Worm (Caenorhabditis elegans) whole organism, young adult: ENCODE results near the gene clec-240.

Experiments
- C06A6.2 ChIP-seq: fragments of 200-800 bp; sonication (Bioruptor generic); conservative IDR thresholded peaks from 2 replicates; pipeline ENCODE4 v1.3.6; 2022; ENCODE audit warnings: missing genetic modification characterization, missing compliant biosample characterization
- C17E4.6 ChIP-seq: fragments of 200-800 bp; sonication (Bioruptor generic); IDR thresholded peaks from 2 replicates; pipeline ENCODE4 v1.3.6; 2022; ENCODE audit warnings: missing genetic modification reagents, missing genetic modification characterization, missing compliant biosample characterization
- F39B2.1 ChIP-seq: fragments of 200-800 bp; sonication (Bioruptor generic); IDR thresholded peaks from 2 replicates; pipeline ENCODE4 v1.3.6; 2022; ENCODE audit warnings: missing genetic modification reagents, missing genetic modification characterization, missing compliant biosample characterization
- F49E8.2 ChIP-seq: sonication (generic microtip); optimal IDR thresholded peaks from 3 replicates; lab custom pipeline; 2017; ENCODE audit warnings: missing genetic modification characterization, mild to moderate bottlenecking, missing compliant biosample characterization, antibody characterized with exemption, moderate library complexity; ENCODE audit not compliant: insufficient read depth
- K12H6.12 ChIP-seq: fragments of 200-800 bp; sonication (Bioruptor generic); optimal IDR thresholded peaks from 2 replicates; lab custom pipeline; 2018; ENCODE audit warnings: mild to moderate bottlenecking, missing genetic modification characterization, missing compliant biosample characterization
- T07F8.4 ChIP-seq: sonication (generic microtip); optimal IDR thresholded peaks from 2 replicates; lab custom pipeline; 2016; ENCODE audit warnings: mild to moderate bottlenecking, missing genetic modification characterization, moderate library complexity, missing compliant biosample characterization
- T26A5.8 ChIP-seq: sonication (generic microtip); optimal IDR thresholded peaks from 2 replicates; lab custom pipeline; 2016; ENCODE audit warnings: missing genetic modification characterization, missing compliant biosample characterization
- Y53G8AR.9 ChIP-seq: fragments of 200-800 bp; sonication (Bioruptor generic); conservative IDR thresholded peaks from 2 replicates; pipeline ENCODE4 v1.3.6; 2022; ENCODE audit warnings: missing genetic modification reagents, missing genetic modification characterization, missing compliant biosample characterization
- Y95B8A.8 ChIP-seq: fragments of 200-800 bp; sonication (Bioruptor generic); IDR thresholded peaks from 2 replicates; pipeline ENCODE4 v1.3.6; 2022; ENCODE audit warnings: missing genetic modification reagents, missing genetic modification characterization, missing compliant biosample characterization
- ama-1 ChIP-seq, 3 experiments: fragments of 150-350 bp in 1 of 3; sonication (generic microtip) in 2 of 3; optimal IDR thresholded peaks; 2 replicates each; lab custom pipeline; 2014 to 2018; ENCODE audit warnings: missing biosample characterization in 2 of 3, missing genetic modification characterization in 2 of 3, missing genetic modification reagents in 2 of 3
- atf-7 ChIP-seq: sonication (generic microtip); optimal IDR thresholded peaks from 2 replicates; lab custom pipeline; 2017; ENCODE audit warnings: mild to moderate bottlenecking, missing genetic modification characterization, missing compliant biosample characterization
- athp-1 ChIP-seq: sonication (generic microtip); optimal IDR thresholded peaks from 2 replicates; lab custom pipeline; 2017; ENCODE audit warnings: mild to moderate bottlenecking, missing genetic modification characterization, missing compliant biosample characterization
- attf-3 ChIP-seq: fragments of 200-800 bp; sonication (Bioruptor generic); conservative IDR thresholded peaks from 2 replicates; pipeline ENCODE4 v1.3.6; 2022; ENCODE audit warnings: missing genetic modification reagents, missing genetic modification characterization, missing compliant biosample characterization
- cebp-1 ChIP-seq, 2 experiments: fragments of 200-800 bp in 1 of 2; sonication (Bioruptor generic) in 1 of 2; sonication (generic microtip) in 1 of 2; IDR thresholded peaks in 1 of 2; optimal IDR thresholded peaks in 1 of 2; 2 replicates each; pipeline versions ENCODE4 v1.3.6 to Lab custom; 2017 to 2022; ENCODE audit warnings: missing compliant biosample characterization in 2 of 2, missing genetic modification characterization in 2 of 2, mild to moderate bottlenecking in 1 of 2, missing genetic modification reagents in 1 of 2, moderate library complexity in 1 of 2
- cebp-2 ChIP-seq: fragments of 200-800 bp; sonication (Bioruptor generic); IDR thresholded peaks from 2 replicates; pipeline ENCODE4 v1.3.6; 2022; ENCODE audit warnings: missing genetic modification characterization, missing compliant biosample characterization
- ceh-100 ChIP-seq: fragments of 200-800 bp; sonication (Bioruptor generic); IDR thresholded peaks from 2 replicates; pipeline ENCODE4 v1.3.6; 2022; ENCODE audit warnings: missing genetic modification reagents, missing genetic modification characterization, missing compliant biosample characterization
- ceh-40 ChIP-seq: fragments of 200-800 bp; sonication (Bioruptor generic); IDR thresholded peaks from 2 replicates; pipeline ENCODE4 v1.3.6; 2022; ENCODE audit warnings: missing genetic modification characterization, missing compliant biosample characterization
- ceh-58 ChIP-seq: fragments of 200-800 bp; sonication (Bioruptor generic); IDR thresholded peaks from 2 replicates; pipeline ENCODE4 v1.3.6; 2022; ENCODE audit warnings: missing genetic modification characterization, missing compliant biosample characterization
- chd-7 ChIP-seq: sonication (generic microtip); optimal IDR thresholded peaks from 2 replicates; lab custom pipeline; 2016; ENCODE audit warnings: mild to moderate bottlenecking, missing genetic modification characterization, moderate library complexity, missing compliant biosample characterization
- egl-18 ChIP-seq: fragments of 200-800 bp; sonication (Bioruptor generic); IDR thresholded peaks from 2 replicates; pipeline ENCODE4 v1.3.6; 2022; ENCODE audit warnings: missing genetic modification reagents, missing genetic modification characterization, missing compliant biosample characterization
- egl-44 ChIP-seq: fragments of 200-800 bp; sonication (Bioruptor generic); IDR thresholded peaks from 2 replicates; pipeline ENCODE4 v1.3.6; 2022; ENCODE audit warnings: missing genetic modification reagents, missing genetic modification characterization, missing compliant biosample characterization
- ekl-4 ChIP-seq: fragments of 200-800 bp; sonication (Bioruptor generic); IDR thresholded peaks from 2 replicates; pipeline ENCODE4 v1.3.6; 2022; ENCODE audit warnings: missing genetic modification reagents, missing genetic modification characterization, missing compliant biosample characterization
- ets-4 ChIP-seq: fragments of 200-800 bp; sonication (Bioruptor generic); optimal IDR thresholded peaks from 2 replicates; lab custom pipeline; 2018; ENCODE audit warnings: mild to moderate bottlenecking, missing genetic modification characterization, missing compliant biosample characterization
- him-1 ChIP-seq: sonication (generic microtip); optimal IDR thresholded peaks from 2 replicates; lab custom pipeline; 2016; ENCODE audit warnings: missing genotype, missing genetic modification reagents, missing genetic modification characterization, missing compliant biosample characterization
- hrde-1 ChIP-seq: sonication (generic microtip); optimal IDR thresholded peaks from 2 replicates; lab custom pipeline; 2016; ENCODE audit warnings: missing genetic modification characterization, mild to moderate bottlenecking, missing compliant biosample characterization, moderate library complexity, missing genotype, missing genetic modification reagents, borderline replicate concordance
- lin-26 ChIP-seq: fragments of 200-800 bp; sonication (Bioruptor generic); IDR thresholded peaks from 2 replicates; pipeline ENCODE4 v1.3.6; 2022; ENCODE audit warnings: missing genetic modification reagents, missing genetic modification characterization, missing compliant biosample characterization
- lin-40 ChIP-seq: sonication (generic microtip); optimal IDR thresholded peaks from 2 replicates; lab custom pipeline; 2016; ENCODE audit warnings: missing genetic modification characterization, mild to moderate bottlenecking, missing compliant biosample characterization, missing genotype, missing genetic modification reagents
- lin-54 ChIP-seq: fragments of 200-800 bp; sonication (Bioruptor generic); optimal IDR thresholded peaks from 2 replicates; lab custom pipeline; 2018; ENCODE audit warnings: mild to moderate bottlenecking, missing genetic modification characterization, missing compliant biosample characterization
- lir-1 ChIP-seq: fragments of 200-800 bp; sonication (Bioruptor generic); conservative IDR thresholded peaks from 2 replicates; pipeline ENCODE4 v1.3.6; 2022; ENCODE audit warnings: missing genetic modification reagents, missing genetic modification characterization, missing compliant biosample characterization
- madf-3 ChIP-seq: fragments of 200-800 bp; sonication (Bioruptor generic); IDR thresholded peaks from 2 replicates; pipeline ENCODE4 v1.3.6; 2022; ENCODE audit warnings: missing genetic modification reagents, missing genetic modification characterization, missing compliant biosample characterization
- nfya-2 ChIP-seq: fragments of 200-800 bp; sonication (Bioruptor generic); IDR thresholded peaks from 2 replicates; pipeline ENCODE4 v1.3.6; 2022; ENCODE audit warnings: missing genetic modification reagents, missing genetic modification characterization, missing compliant biosample characterization
- nfyb-1 ChIP-seq: fragments of 200-800 bp; sonication (Bioruptor generic); IDR thresholded peaks from 2 replicates; pipeline ENCODE4 v1.3.6; 2022; ENCODE audit warnings: missing genetic modification reagents, missing genetic modification characterization, missing compliant biosample characterization
- nhr-179 ChIP-seq: sonication (generic microtip); optimal IDR thresholded peaks from 2 replicates; lab custom pipeline; 2016; ENCODE audit warnings: mild to moderate bottlenecking, missing genetic modification characterization, missing compliant biosample characterization
- nhr-80 ChIP-seq: sonication (generic microtip); optimal IDR thresholded peaks from 2 replicates; lab custom pipeline; 2016; ENCODE audit warnings: missing genetic modification characterization, missing compliant biosample characterization
- rec-8 ChIP-seq, 2 experiments: sonication (generic microtip); optimal IDR thresholded peaks; 2 replicates each; lab custom pipeline; 2016; ENCODE audit warnings: mild to moderate bottlenecking in 2 of 2, missing genetic modification characterization in 2 of 2, missing genetic modification reagents in 2 of 2, missing genotype in 2 of 2, missing biosample characterization in 1 of 2, missing compliant biosample characterization in 1 of 2, moderate library complexity in 1 of 2
- rpc-1 ChIP-seq, 2 experiments: fragments of 150-350 bp in 1 of 2; sonication (generic microtip) in 1 of 2; optimal IDR thresholded peaks; 2 replicates each; lab custom pipeline; 2014 to 2018; ENCODE audit warnings: missing biosample characterization in 1 of 2, missing genetic modification characterization in 1 of 2, missing genetic modification reagents in 1 of 2, missing genotype in 1 of 2
- snpc-1.1 ChIP-seq: sonication (generic microtip); optimal IDR thresholded peaks from 2 replicates; lab custom pipeline; 2017; ENCODE audit warnings: missing genetic modification characterization, mild to moderate bottlenecking, missing compliant biosample characterization, antibody characterized with exemption, moderate library complexity, missing genotype, missing genetic modification reagents; ENCODE audit not compliant: insufficient read depth
- snpc-3.4 ChIP-seq: sonication (generic microtip); optimal IDR thresholded peaks from 2 replicates; lab custom pipeline; 2017; ENCODE audit warnings: missing genetic modification characterization, mild to moderate bottlenecking, missing compliant biosample characterization, antibody characterized with exemption, moderate library complexity, missing genotype, missing genetic modification reagents
- unc-130 ChIP-seq: sonication (generic microtip); optimal IDR thresholded peaks from 2 replicates; lab custom pipeline; 2016; ENCODE audit warnings: missing genetic modification reagents, missing genetic modification characterization, missing compliant biosample characterization
- zfh-2 ChIP-seq: fragments of 200-800 bp; sonication (Bioruptor generic); conservative IDR thresholded peaks from 2 replicates; pipeline ENCODE4 v1.3.6; 2022; ENCODE audit warnings: missing genetic modification reagents, missing genetic modification characterization, missing compliant biosample characterization
- zim-3 ChIP-seq: sonication (generic microtip); optimal IDR thresholded peaks from 2 replicates; lab custom pipeline; 2017; ENCODE audit warnings: mild to moderate bottlenecking, missing genetic modification characterization, moderate library complexity, missing compliant biosample characterization
- ztf-25 ChIP-seq: fragments of 200-800 bp; sonication (Bioruptor generic); IDR thresholded peaks from 2 replicates; pipeline ENCODE4 v1.3.6; 2022; ENCODE audit warnings: missing genetic modification reagents, missing genetic modification characterization, missing compliant biosample characterization
- ztf-28 ChIP-seq: fragments of 200-800 bp; sonication (Bioruptor generic); IDR thresholded peaks from 2 replicates; pipeline ENCODE4 v1.3.6; 2022; ENCODE audit warnings: missing genetic modification reagents, missing genetic modification characterization, missing compliant biosample characterization

Gene clec-240

DNA sequence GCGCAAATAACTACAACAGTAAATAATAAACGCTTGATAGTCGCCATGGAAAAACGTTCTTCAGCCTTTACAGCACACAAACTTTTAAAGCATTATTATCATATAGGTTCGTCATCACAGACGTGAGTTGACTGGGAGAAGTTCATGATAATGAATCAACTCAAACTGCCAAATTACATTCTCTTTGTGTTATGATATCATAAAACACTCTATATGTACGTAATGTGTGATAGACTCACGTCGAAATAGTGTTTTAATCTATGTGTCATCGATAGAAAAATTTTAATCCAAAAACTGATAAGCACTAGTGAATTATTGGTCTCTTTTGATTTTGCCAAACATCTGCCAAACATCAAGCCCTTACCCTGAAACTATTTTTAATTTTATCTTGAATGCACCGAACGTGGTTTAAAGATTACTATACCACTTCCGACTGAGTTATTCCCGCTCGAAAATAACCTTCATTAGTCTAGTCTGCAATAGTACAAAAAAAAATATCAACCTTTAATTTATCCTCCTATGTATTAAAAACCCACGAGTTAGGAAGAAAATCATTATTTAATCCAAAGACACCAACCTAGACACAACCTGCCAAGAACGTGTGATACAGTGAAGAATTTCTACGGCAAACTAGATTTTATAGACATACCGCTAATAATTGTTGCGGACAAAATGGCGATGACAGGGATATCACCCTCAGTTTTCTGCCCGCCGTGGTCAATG, at the start of gene clec-240, which contains the start of gene clc-12:
Gene clec-240, plus strand, starts transcription at position 673 of the 723 bp plus-strand sequence.
Gene clc-12, minus strand, starts transcription at position 47 of the 723 bp plus-strand sequence.
- TF ChIP-seq atf-7 (tag; lab: Kevin White, UChicago) = no peak
- no peak for TF ChIP-seq ama-1 (optimal IDR thresholded peaks at IDR 0.05; lab: Kevin White, UChicago)
- no peak for TF ChIP-seq ama-1 (GFP tag; optimal IDR thresholded peaks at IDR 0.05; lab: Kevin White, UChicago)
- TF ChIP-seq Y53G8AR.9 (GFP tag; lab: Robert Waterston, UW) = no peak
- no peak for TF ChIP-seq nfya-2 (GFP tag; lab: Robert Waterston, UW)
- no peak for TF ChIP-seq nhr-179 (tag; lab: Kevin White, UChicago)
- TF ChIP-seq nfyb-1 (GFP tag; lab: Robert Waterston, UW) = no peak
- no peak for TF ChIP-seq ztf-25
- TF ChIP-seq chd-7 (tag; lab: Kevin White, UChicago) = no peak
- no peak for TF ChIP-seq nhr-80 (tag; lab: Kevin White, UChicago)
- TF ChIP-seq cebp-1 (GFP tag; IDR thresholded peaks at IDR 0.05; lab: Robert Waterston, UW) = no peak
- no peak for TF ChIP-seq cebp-1 (tag; optimal IDR thresholded peaks at IDR 0.05; lab: Kevin White, UChicago)
- no peak for TF ChIP-seq rpc-1 (optimal IDR thresholded peaks at IDR 0.05; lab: Kevin White, UChicago)
- TF ChIP-seq rpc-1 (tag; optimal IDR thresholded peaks at IDR 0.05; lab: Kevin White, UChicago) = no peak
- no peak for TF ChIP-seq unc-130 (GFP tag; lab: Kevin White, UChicago)
- no peak for TF ChIP-seq lin-54 (GFP tag; lab: Kevin White, UChicago)
- no peak for TF ChIP-seq snpc-3.4 (tag; lab: Kevin White, UChicago)
- TF ChIP-seq him-1 = no peak
- TF ChIP-seq madf-3 (GFP tag; lab: Robert Waterston, UW) = no peak

DNA sequence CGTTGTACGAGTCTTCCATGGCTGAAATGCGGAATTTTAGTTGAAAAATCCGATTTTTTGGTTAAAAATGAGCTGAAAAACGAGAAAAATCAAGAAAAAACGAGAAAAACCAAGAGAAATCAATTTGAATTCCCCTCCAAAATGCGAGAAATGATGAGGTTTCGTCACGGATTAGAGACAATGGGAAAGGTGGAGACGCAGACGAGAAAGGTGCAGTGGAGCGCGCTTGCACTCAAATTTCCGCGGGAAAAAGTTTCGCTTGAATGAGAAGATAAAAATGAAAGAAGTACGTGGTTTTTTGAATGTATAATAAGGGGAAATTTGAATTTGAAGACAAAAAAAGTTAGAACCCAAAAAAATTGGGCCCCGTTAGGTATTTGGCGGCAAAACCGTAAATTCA, 44.2 kb upstream of the clec-240 start, which contains the start of gene efl-1:
Gene efl-1, minus strand, starts transcription at position 21 of the 400 bp plus-strand sequence.
- TF ChIP-seq Y95B8A.8 (GFP tag; lab: Robert Waterston, UW) (0 out of 2 replicates have a peak, but pooled peaks have one; percentile 71), ets-4 (no peak), K12H6.12 (peak; percentile 42), T26A5.8 (tag; lab: Kevin White, UChicago) (no peak), C17E4.6 (peak; percentile 38; the same call in 1 of the 2 replicates), F39B2.1 (GFP tag; lab: Robert Waterston, UW) (no peak), lin-26 (GFP tag; lab: Robert Waterston, UW) (no peak), ceh-40 (GFP tag; lab: Robert Waterston, UW) (no peak), snpc-1.1 (tag; lab: Kevin White, UChicago) (peak; percentile 86), lin-40 (tag; lab: Kevin White, UChicago) (peak; percentile 87), egl-44 (GFP tag; lab: Robert Waterston, UW) (no peak), ceh-58 (GFP tag; lab: Robert Waterston, UW) (no peak), lir-1 (GFP tag; lab: Robert Waterston, UW) (peak; percentile 43; the same call in 1 of the 2 replicates), egl-18 (GFP tag; lab: Robert Waterston, UW) (no peak), T07F8.4 (tag; lab: Kevin White, UChicago) (no peak), lin-54 (GFP tag; lab: Kevin White, UChicago) (peak; percentile 97), atf-7 (tag; lab: Kevin White, UChicago) (no peak), attf-3 (no peak), ceh-100 (no peak), hrde-1 (tag; lab: Kevin White, UChicago) (no peak), nhr-179 (tag; lab: Kevin White, UChicago) (no peak), zfh-2 (no peak), cebp-2 (GFP tag; lab: Robert Waterston, UW) (0 out of 2 replicates have a peak, but pooled peaks have one; percentile 16), F49E8.2 (tag; lab: Kevin White, UChicago) (no peak), zim-3 (tag; lab: Kevin White, UChicago) (no peak), ekl-4 (GFP tag; lab: Robert Waterston, UW) (peak; percentile 83), athp-1 (tag; lab: Kevin White, UChicago) (peak; percentile 76), C06A6.2 (GFP tag; lab: Robert Waterston, UW) (0 out of 2 replicates have a peak, but pooled peaks have one; percentile 17), ztf-28 (no peak), rec-8 (tag; optimal IDR thresholded peaks at IDR 0.05; lab: Kevin White, UChicago) (no peak)
